Fruit fly (Drosophila melanogaster): ENCODE measurements around the gene Ssdp.

The Ssdp gene

dm6 chr3R:18167416-18168237 lies 31.8 kb downstream of the Ssdp start, which contains the start of gene wrd:
TSS of gene wrd (plus strand) at chr3R:18167757.
- TF ChIP-seq CG5204 (GFP tag; optimal IDR thresholded peaks at IDR 0.05) (peak; percentile 46), pad (GFP tag; optimal IDR thresholded peaks at IDR 0.05) (no peak), bab1 (GFP tag; optimal IDR thresholded peaks at IDR 0.05) (peak; percentile 29), Hr96 (GFP tag; optimal IDR thresholded peaks at IDR 0.05) (peak; percentile 29), kay (GFP tag; ENCODE audit: borderline replicate concordance) (no peak), Crg-1 (GFP tag; optimal IDR thresholded peaks at IDR 0.05) (no peak), cic (GFP tag; optimal IDR thresholded peaks at IDR 0.05) (peak; percentile 54), CG14711 (tag; optimal IDR thresholded peaks at IDR 0.05) (no peak), CG7101 (tag; optimal IDR thresholded peaks at IDR 0.05) (no peak), Clk (GFP tag; optimal IDR thresholded peaks at IDR 0.05) (no peak), cnc (optimal IDR thresholded peaks at IDR 0.05) (no peak), CG33017 (tag; optimal IDR thresholded peaks at IDR 0.05) (no peak), toe (GFP tag; optimal IDR thresholded peaks at IDR 0.05) (peak; percentile 61), CG1620 (GFP tag; optimal IDR thresholded peaks at IDR 0.05) (peak; percentile 27), Mnt (GFP tag; optimal IDR thresholded peaks at IDR 0.05) (peak; percentile 54), CG12768 (GFP tag; optimal IDR thresholded peaks at IDR 0.05) (peak; percentile 14), tj (GFP tag; optimal IDR thresholded peaks at IDR 0.05) (peak; percentile 41), ovo (GFP tag; optimal IDR thresholded peaks at IDR 0.05) (peak; percentile 26), CG7045 (GFP tag; optimal IDR thresholded peaks at IDR 0.05) (no peak), CG11617 (GFP tag; optimal IDR thresholded peaks at IDR 0.05) (no peak)

- TF ChIP-seq Crg-1 (GFP tag; optimal IDR thresholded peaks at IDR 0.05), result no peak
- no peak for TF ChIP-seq cic (GFP tag; optimal IDR thresholded peaks at IDR 0.05)
- TF ChIP-seq CG5204 (GFP tag; optimal IDR thresholded peaks at IDR 0.05), result no peak
- no peak for TF ChIP-seq CG33017 (tag; optimal IDR thresholded peaks at IDR 0.05)
- no peak for TF ChIP-seq Clk (GFP tag; optimal IDR thresholded peaks at IDR 0.05)
- no peak for TF ChIP-seq CG12768 (GFP tag; optimal IDR thresholded peaks at IDR 0.05)
- no peak for TF ChIP-seq CG7101 (tag; optimal IDR thresholded peaks at IDR 0.05)
- TF ChIP-seq bab1 (GFP tag; optimal IDR thresholded peaks at IDR 0.05), result no peak
- TF ChIP-seq toe (GFP tag; optimal IDR thresholded peaks at IDR 0.05), result no peak
- TF ChIP-seq CG14711 (tag; optimal IDR thresholded peaks at IDR 0.05), result no peak
- TF ChIP-seq cnc (optimal IDR thresholded peaks at IDR 0.05), result no peak
- no peak for TF ChIP-seq Mnt (GFP tag; optimal IDR thresholded peaks at IDR 0.05)
- TF ChIP-seq ovo (GFP tag; optimal IDR thresholded peaks at IDR 0.05), result no peak
- no peak for TF ChIP-seq Hr96 (GFP tag; optimal IDR thresholded peaks at IDR 0.05)
- TF ChIP-seq kay (GFP tag; ENCODE audit: borderline replicate concordance), result no peak
- TF ChIP-seq CG1620 (GFP tag; optimal IDR thresholded peaks at IDR 0.05), result no peak
- TF ChIP-seq pad (GFP tag; optimal IDR thresholded peaks at IDR 0.05), result no peak
- no peak for TF ChIP-seq CG11617 (GFP tag; optimal IDR thresholded peaks at IDR 0.05)
Observed at dm6 chr3R:18167173-18167415, 32.3 kb downstream of the Ssdp start, which contains the start of the genes CG7215 and Prx5. TSS of gene CG7215 (minus strand) at chr3R:18167273. TSS of gene Prx5 (minus strand) at chr3R:18167273.

- TF ChIP-seq Hr96 (GFP tag; optimal IDR thresholded peaks at IDR 0.05) (no peak), Clk (GFP tag; optimal IDR thresholded peaks at IDR 0.05) (no peak), kay (GFP tag; ENCODE audit: borderline replicate concordance) (no peak), cnc (optimal IDR thresholded peaks at IDR 0.05) (no peak), bab1 (GFP tag; optimal IDR thresholded peaks at IDR 0.05) (no peak), Mnt (GFP tag; optimal IDR thresholded peaks at IDR 0.05) (peak; percentile 43), CG33017 (tag; optimal IDR thresholded peaks at IDR 0.05) (peak; percentile 11), CG14711 (tag; optimal IDR thresholded peaks at IDR 0.05) (no peak), pad (GFP tag; optimal IDR thresholded peaks at IDR 0.05) (no peak), tj (GFP tag; optimal IDR thresholded peaks at IDR 0.05) (peak; percentile 25)
Observed at dm6 chr3R:18166261-18166720, 33.1 kb downstream of the Ssdp start.

dm6 chr3R:18164052-18164722 lies 35.2 kb downstream of the Ssdp start, which contains the start of the genes CG7218 and Cbp20:
TSS of gene CG7218 (minus strand) at chr3R:18164397.
TSS of gene Cbp20 (plus strand) at chr3R:18164661.
- TF ChIP-seq CG12768 (GFP tag; optimal IDR thresholded peaks at IDR 0.05), result peak; percentile 84
- TF ChIP-seq CG1620 (GFP tag; optimal IDR thresholded peaks at IDR 0.05), result peak; percentile 80
- peak; percentile 81 for TF ChIP-seq CG7101 (tag; optimal IDR thresholded peaks at IDR 0.05)
- peak; percentile 70 for TF ChIP-seq CG11617 (GFP tag; optimal IDR thresholded peaks at IDR 0.05)
- peak; percentile 75 for TF ChIP-seq Hr96 (GFP tag; optimal IDR thresholded peaks at IDR 0.05)
- TF ChIP-seq ovo (GFP tag; optimal IDR thresholded peaks at IDR 0.05), result peak; percentile 60
- peak; percentile 75 for TF ChIP-seq toe (GFP tag; optimal IDR thresholded peaks at IDR 0.05)
- TF ChIP-seq bab1 (GFP tag; optimal IDR thresholded peaks at IDR 0.05), result peak; percentile 72
- peak; percentile 69 for TF ChIP-seq CG33017 (tag; optimal IDR thresholded peaks at IDR 0.05)
- TF ChIP-seq Clk (GFP tag; optimal IDR thresholded peaks at IDR 0.05), result peak; percentile 32
- TF ChIP-seq pad (GFP tag; optimal IDR thresholded peaks at IDR 0.05), result peak; percentile 66
- peak; percentile 13 for TF ChIP-seq cic (GFP tag; optimal IDR thresholded peaks at IDR 0.05)
- TF ChIP-seq CG5204 (GFP tag; optimal IDR thresholded peaks at IDR 0.05), result peak; percentile 79
- peak; percentile 68 for TF ChIP-seq tj (GFP tag; optimal IDR thresholded peaks at IDR 0.05)
- TF ChIP-seq cnc (optimal IDR thresholded peaks at IDR 0.05), result no peak
- peak; percentile 44 for TF ChIP-seq Mnt (GFP tag; optimal IDR thresholded peaks at IDR 0.05)
- peak; percentile 82 for TF ChIP-seq Crg-1 (GFP tag; optimal IDR thresholded peaks at IDR 0.05)
- TF ChIP-seq kay (GFP tag; ENCODE audit: borderline replicate concordance), result no peak
- TF ChIP-seq CG14711 (tag; optimal IDR thresholded peaks at IDR 0.05), result peak; percentile 73
- TF ChIP-seq CG7045 (GFP tag; optimal IDR thresholded peaks at IDR 0.05), result peak; percentile 66

dm6 chr3R:18160165-18160814 lies 39.1 kb downstream of the Ssdp start:
- TF ChIP-seq pad (GFP tag; optimal IDR thresholded peaks at IDR 0.05) (peak; percentile 92), cic (GFP tag; optimal IDR thresholded peaks at IDR 0.05) (peak; percentile 82), CG7101 (tag; optimal IDR thresholded peaks at IDR 0.05) (no peak)
